Fruit fly (Drosophila melanogaster) whole organism, pupa: Measurements from ENCODE around the gene M1BP.

Source experiments
- CG10348 ChIP-seq: fragments of 200-800 bp; sonication (Bioruptor generic); IDR thresholded peaks from 2 replicates; pipeline ENCODE4 v1.3.6; 2022; ENCODE audit warnings: missing biosample characterization, missing genetic modification characterization
- CG12605 ChIP-seq: fragments of 200-800 bp; sonication (Bioruptor generic); IDR thresholded peaks from 2 replicates; pipeline ENCODE4 v1.3.6; 2022; ENCODE audit warnings: missing biosample characterization, missing genetic modification characterization
- CG13204 ChIP-seq: fragments of 200-800 bp; sonication (Bioruptor generic); optimal IDR thresholded peaks from 2 replicates; lab custom pipeline; 2018; ENCODE audit warnings: missing biosample characterization, mild to moderate bottlenecking, missing genetic modification characterization, moderate library complexity
- CG14655 ChIP-seq: fragments of 200-800 bp; sonication (Bioruptor generic); optimal IDR thresholded peaks from 3 replicates; lab custom pipeline; 2017; ENCODE audit warnings: mild to moderate bottlenecking, missing biosample characterization, missing genetic modification reagents, missing genetic modification characterization
- CG15710 ChIP-seq: fragments of 200-800 bp; sonication (Bioruptor generic); optimal IDR thresholded peaks from 2 replicates; lab custom pipeline; 2018; ENCODE audit warnings: missing biosample characterization, mild to moderate bottlenecking, missing genetic modification characterization, moderate library complexity
- CG17806 ChIP-seq: fragments of 200-800 bp; sonication (Bioruptor generic); optimal IDR thresholded peaks from 2 replicates; lab custom pipeline; 2018; ENCODE audit warnings: missing biosample characterization, mild to moderate bottlenecking, missing genetic modification characterization, moderate library complexity
- CG32121 ChIP-seq: fragments of 200-800 bp; sonication (Bioruptor generic); IDR thresholded peaks from 2 replicates; pipeline ENCODE4 v1.3.6; 2022; ENCODE audit warnings: missing biosample characterization, missing genetic modification characterization
- CG34367 ChIP-seq: fragments of 200-800 bp; sonication (Bioruptor generic); optimal IDR thresholded peaks from 2 replicates; lab custom pipeline; 2018; ENCODE audit warnings: missing biosample characterization, mild to moderate bottlenecking, missing genetic modification characterization
- CG4496 ChIP-seq: fragments of 200-800 bp; sonication (Bioruptor generic); IDR thresholded peaks from 3 replicates; pipeline ENCODE4 v1.3.6; 2022; ENCODE audit warnings: missing biosample characterization, missing genetic modification characterization
- CG8159 ChIP-seq: fragments of 200-800 bp; sonication (Bioruptor generic); optimal IDR thresholded peaks from 3 replicates; lab custom pipeline; 2018; ENCODE audit warnings: missing biosample characterization, mild to moderate bottlenecking, missing genetic modification characterization, moderate library complexity
- CG8301 ChIP-seq: fragments of 200-800 bp; sonication (Bioruptor generic); optimal IDR thresholded peaks from 2 replicates; lab custom pipeline; 2018; ENCODE audit warnings: missing biosample characterization, mild to moderate bottlenecking, missing genetic modification characterization
- CG9948 ChIP-seq: fragments of 200-800 bp; sonication (Bioruptor generic); optimal IDR thresholded peaks from 2 replicates; lab custom pipeline; 2018; ENCODE audit warnings: missing biosample characterization, mild to moderate bottlenecking, missing genetic modification characterization, moderate library complexity
- D1 ChIP-seq: fragments of 200-800 bp; sonication (Bioruptor generic); optimal IDR thresholded peaks from 2 replicates; lab custom pipeline; 2018; ENCODE audit warnings: missing biosample characterization, mild to moderate bottlenecking, missing genetic modification characterization, moderate library complexity
- EcR ChIP-seq: fragments of 200-800 bp; sonication (Bioruptor generic); optimal IDR thresholded peaks from 3 replicates; lab custom pipeline; 2019; ENCODE audit warnings: missing biosample characterization, missing genetic modification characterization, mild to moderate bottlenecking, moderate library complexity, missing genetic modification reagents
- Ets98B ChIP-seq: fragments of 200-800 bp; sonication (Bioruptor generic); IDR thresholded peaks from 2 replicates; pipeline ENCODE4 v1.3.6; 2022; ENCODE audit warnings: missing biosample characterization, missing genetic modification characterization
- Pif1A ChIP-seq: fragments of 200-800 bp; sonication (Bioruptor generic); optimal IDR thresholded peaks from 3 replicates; lab custom pipeline; 2016; ENCODE audit warnings: missing biosample characterization, missing genetic modification characterization
- Pif1B ChIP-seq: fragments of 200-800 bp; sonication (Bioruptor generic); optimal IDR thresholded peaks from 3 replicates; lab custom pipeline; 2016; ENCODE audit warnings: missing biosample characterization, missing genetic modification characterization
- Snoo ChIP-seq: fragments of 200-800 bp; sonication (Bioruptor generic); optimal IDR thresholded peaks from 3 replicates; lab custom pipeline; 2017; ENCODE audit warnings: missing biosample characterization, mild to moderate bottlenecking, missing genetic modification characterization, inconsistent platforms
- fd96Ca ChIP-seq: fragments of 200-800 bp; sonication (Bioruptor generic); IDR thresholded peaks from 3 replicates; pipeline ENCODE4 v1.3.6; 2022; ENCODE audit warnings: missing biosample characterization, missing genetic modification characterization
- gl ChIP-seq: fragments of 200-800 bp; sonication (Bioruptor generic); optimal IDR thresholded peaks from 2 replicates; lab custom pipeline; 2018; ENCODE audit warnings: missing biosample characterization, mild to moderate bottlenecking, missing genetic modification characterization
- rn ChIP-seq: fragments of 200-800 bp; sonication (Bioruptor generic); IDR thresholded peaks from 2 replicates; pipeline ENCODE4 v1.3.6; 2022; ENCODE audit warnings: missing biosample characterization, missing genetic modification characterization

M1BP gene

dm6 chr3R:8716551-8716879 is 15.0 kb downstream of the M1BP start:
- TF ChIP-seq CG13204 (no peak), Ets98B (no peak), CG8159 (tag; lab: Kevin White, UChicago) (no peak), CG4496 (no peak), CG10348 (GFP tag; lab: Robert Waterston, UW) (no peak), rn (GFP tag; lab: Robert Waterston, UW) (no peak), EcR (GFP tag; lab: Kevin White, UChicago) (no peak), Snoo (no peak), CG15710 (tag; lab: Kevin White, UChicago) (peak; percentile 4), CG9948 (tag; lab: Kevin White, UChicago) (peak; percentile 30), CG14655 (GFP tag; lab: Kevin White, UChicago) (no peak), CG34367 (tag; lab: Kevin White, UChicago) (no peak), CG17806 (tag; lab: Kevin White, UChicago) (peak; percentile 19), Pif1B (GFP tag; lab: Kevin White, UChicago) (no peak), fd96Ca (no peak), Pif1A (no peak), gl (tag; lab: Kevin White, UChicago) (no peak), CG12605 (GFP tag; lab: Robert Waterston, UW) (no peak), CG32121 (GFP tag; lab: Robert Waterston, UW) (no peak), CG8301 (tag; lab: Kevin White, UChicago) (peak; percentile 11), D1 (no peak)

DNA sequence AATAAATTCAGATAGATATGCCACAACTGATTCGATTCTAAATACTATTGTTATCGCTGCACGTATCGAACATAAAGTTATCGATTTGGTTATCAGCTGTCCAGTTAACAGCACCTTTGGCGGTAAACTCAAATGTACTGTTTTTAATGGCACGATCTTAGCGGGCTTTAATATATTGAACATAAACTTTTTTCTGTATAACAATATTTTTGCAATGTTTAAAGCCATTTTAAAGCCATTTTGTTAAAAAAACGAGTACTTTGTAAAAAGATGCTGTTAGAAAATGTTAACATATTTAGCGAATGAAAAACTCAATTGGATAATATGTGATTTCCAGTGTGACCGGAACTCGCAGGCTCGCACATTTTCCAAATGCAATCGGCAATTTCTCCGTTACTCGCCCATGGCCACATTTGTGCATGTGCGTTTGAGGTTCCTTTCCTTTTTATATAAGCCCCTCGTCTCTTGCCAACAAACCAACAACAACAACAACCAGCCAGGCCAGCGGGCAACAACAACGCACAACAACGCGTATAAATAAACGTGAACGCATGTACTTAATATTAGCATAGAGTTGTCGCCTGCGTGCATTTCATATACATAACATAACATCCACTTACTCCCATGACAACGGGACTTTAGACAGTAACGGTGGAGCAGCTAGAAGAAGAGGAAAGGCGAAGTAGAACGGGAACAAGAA is 15.5 kb downstream of the M1BP start, which contains the start of gene TMEM216:
TSS of gene TMEM216 (plus strand) at position 393 of the 700 bp plus-strand sequence.
- TF ChIP-seq CG34367 (tag; lab: Kevin White, UChicago) = no peak
- TF ChIP-seq gl (tag; lab: Kevin White, UChicago) = peak; percentile 28
- TF ChIP-seq CG4496 = 0 out of 3 replicates have a peak, but pooled peaks have one; percentile 17
- no peak for TF ChIP-seq D1
- TF ChIP-seq Pif1B (GFP tag; lab: Kevin White, UChicago) = no peak
- TF ChIP-seq Pif1A = no peak
- peak; percentile 2 for TF ChIP-seq EcR (GFP tag; lab: Kevin White, UChicago)
- no peak for TF ChIP-seq CG17806 (tag; lab: Kevin White, UChicago)
- TF ChIP-seq, all 21 proteins: peak for 3

DNA sequence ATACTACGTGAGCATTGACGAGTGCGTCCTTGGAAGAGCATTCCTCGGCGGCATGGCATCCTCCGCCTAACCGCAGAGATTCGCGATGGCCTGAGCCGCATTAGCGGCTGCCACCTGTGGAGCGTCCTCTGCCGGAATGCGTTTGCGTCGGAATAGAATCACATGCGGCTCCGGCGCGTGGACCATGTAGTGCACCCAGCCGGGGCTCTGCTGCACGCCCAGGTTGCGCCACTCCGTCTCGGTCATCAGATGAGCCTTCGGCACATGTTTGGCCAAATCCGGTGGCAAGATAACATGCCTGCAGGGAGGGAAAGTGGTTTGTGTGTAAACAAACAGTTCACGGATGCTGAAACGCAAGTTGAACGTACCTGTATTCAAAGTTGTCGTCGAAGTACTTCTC is 16.1 kb downstream of the M1BP start:
- TF ChIP-seq CG17806 (tag; lab: Kevin White, UChicago) = no peak
- TF ChIP-seq CG4496 = no peak
- TF ChIP-seq CG10348 (GFP tag; lab: Robert Waterston, UW) = no peak
- TF ChIP-seq CG12605 (GFP tag; lab: Robert Waterston, UW) = peak; percentile 55; the same call in 1 of the 2 replicates

DNA sequence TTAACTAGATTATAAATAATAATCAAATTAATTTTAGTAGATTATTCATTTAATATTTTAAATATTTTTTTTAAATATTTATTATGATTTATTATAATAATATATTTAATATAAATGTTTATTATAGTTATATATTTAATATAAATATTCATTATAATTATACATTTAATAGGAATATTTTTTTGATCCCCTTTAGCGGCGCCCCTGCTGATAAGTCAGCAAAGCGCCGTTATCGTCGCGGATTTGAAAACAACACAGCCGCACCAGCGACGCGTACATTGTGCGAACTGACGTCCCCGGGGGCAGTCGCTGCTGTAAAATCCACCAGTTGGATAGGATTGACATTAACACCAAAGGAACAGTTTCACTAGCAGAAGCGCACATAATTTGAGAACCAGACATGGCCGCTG is 18.8 kb downstream of the M1BP start, which contains the start of gene CG8112:
TSS of gene CG8112 (plus strand) at position 212 of the 410 bp plus-strand sequence.
- TF ChIP-seq CG15710 (tag; lab: Kevin White, UChicago) = peak; percentile 25
- TF ChIP-seq Pif1A = no peak
- peak; percentile 30 for TF ChIP-seq Snoo
- TF ChIP-seq fd96Ca = no peak
- TF ChIP-seq CG4496 = peak; percentile 12; the same call in 1 of the 3 replicates
- TF ChIP-seq CG32121 (GFP tag; lab: Robert Waterston, UW) = no peak
- TF ChIP-seq rn (GFP tag; lab: Robert Waterston, UW) = no peak
- TF ChIP-seq CG10348 (GFP tag; lab: Robert Waterston, UW) = no peak
- TF ChIP-seq CG12605 (GFP tag; lab: Robert Waterston, UW) = 0 out of 2 replicates have a peak, but pooled peaks have one; percentile 9
- TF ChIP-seq Pif1B (GFP tag; lab: Kevin White, UChicago) = peak; percentile 38
- no peak for TF ChIP-seq D1
- peak; percentile 23 for TF ChIP-seq CG8159 (tag; lab: Kevin White, UChicago)
- TF ChIP-seq EcR (GFP tag; lab: Kevin White, UChicago) = no peak
- no peak for TF ChIP-seq CG9948 (tag; lab: Kevin White, UChicago)
- TF ChIP-seq CG14655 (GFP tag; lab: Kevin White, UChicago) = no peak
- TF ChIP-seq CG34367 (tag; lab: Kevin White, UChicago) = no peak
- peak; percentile 20; the same call in 1 of the 2 replicates for TF ChIP-seq Ets98B
- no peak for TF ChIP-seq gl (tag; lab: Kevin White, UChicago)
- no peak for TF ChIP-seq CG13204
- peak; percentile 5 for TF ChIP-seq CG17806 (tag; lab: Kevin White, UChicago)
- no peak for TF ChIP-seq CG8301 (tag; lab: Kevin White, UChicago)

DNA sequence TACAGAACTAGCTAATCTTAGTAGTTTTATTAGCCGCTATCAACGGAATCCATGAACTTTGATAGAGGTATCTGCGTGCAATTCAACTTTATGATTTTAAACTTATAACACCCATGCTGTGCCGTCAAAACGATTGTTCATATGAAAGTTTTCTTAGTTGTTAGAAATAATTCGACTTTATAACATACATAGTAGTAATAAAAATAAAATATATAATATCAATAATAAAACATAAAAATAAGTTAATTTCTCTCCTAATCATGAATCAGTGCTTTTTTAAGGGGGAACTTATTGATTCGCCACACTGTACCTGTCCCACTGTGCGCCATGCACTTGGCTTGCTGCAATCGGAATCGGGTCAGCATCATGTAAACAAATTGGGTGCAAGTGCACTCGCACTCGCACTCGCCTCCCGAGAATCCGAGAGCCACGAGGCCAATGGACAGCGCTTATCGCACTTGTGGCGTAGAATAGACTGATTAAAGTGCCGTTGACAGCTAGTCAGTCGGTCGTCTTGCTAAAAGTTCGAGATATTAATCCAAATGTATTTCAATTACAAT is 19.5 kb downstream of the M1BP start:
- no peak for TF ChIP-seq rn (GFP tag; lab: Robert Waterston, UW)
- no peak for TF ChIP-seq Snoo
- TF ChIP-seq fd96Ca = peak; percentile 45; the same call in 1 of the 3 replicates
- no peak for TF ChIP-seq gl (tag; lab: Kevin White, UChicago)
- TF ChIP-seq CG4496 = peak; percentile 28; the same call in 1 of the 3 replicates
- TF ChIP-seq D1 = no peak
- no peak for TF ChIP-seq CG13204
- TF ChIP-seq CG15710 (tag; lab: Kevin White, UChicago) = no peak
- TF ChIP-seq EcR (GFP tag; lab: Kevin White, UChicago) = peak; percentile 95
- TF ChIP-seq CG14655 (GFP tag; lab: Kevin White, UChicago) = peak; percentile 19
- TF ChIP-seq CG8301 (tag; lab: Kevin White, UChicago) = no peak
- no peak for TF ChIP-seq Pif1B (GFP tag; lab: Kevin White, UChicago)
- TF ChIP-seq CG10348 (GFP tag; lab: Robert Waterston, UW) = no peak
- no peak for TF ChIP-seq CG34367 (tag; lab: Kevin White, UChicago)
- TF ChIP-seq CG32121 (GFP tag; lab: Robert Waterston, UW) = peak; percentile 50
- no peak for TF ChIP-seq Pif1A
- TF ChIP-seq Ets98B = peak; percentile 59
- no peak for TF ChIP-seq CG9948 (tag; lab: Kevin White, UChicago)
- TF ChIP-seq CG8159 (tag; lab: Kevin White, UChicago) = peak; percentile 14
- TF ChIP-seq CG17806 (tag; lab: Kevin White, UChicago) = no peak
- TF ChIP-seq CG12605 (GFP tag; lab: Robert Waterston, UW) = no peak
